Worm (Caenorhabditis elegans): ENCODE data around the gene F39C12.1.

ce11 chrX:4811242-4811641 is 41.8 kb downstream of the F39C12.1 start, which contains the start of gene ztf-16:
- TF ChIP-seq aly-2 (tag; optimal IDR thresholded peaks at IDR 0.05) = no peak
- no peak for TF ChIP-seq tag-97 (GFP tag; IDR thresholded peaks at IDR 0.05)
- no peak for TF ChIP-seq nhr-237 (tag; optimal IDR thresholded peaks at IDR 0.05)
- no peak for TF ChIP-seq pqm-1 (tag; optimal IDR thresholded peaks at IDR 0.05)
- no peak for TF ChIP-seq F49E8.2 (tag; optimal IDR thresholded peaks at IDR 0.05; ENCODE audit: borderline replicate concordance)
- TF ChIP-seq F44E2.7 (GFP tag; IDR thresholded peaks at IDR 0.05) = no peak
- no peak for TF ChIP-seq dmd-9 (GFP tag; IDR thresholded peaks at IDR 0.05)
- TF ChIP-seq ces-1 (GFP tag; optimal IDR thresholded peaks at IDR 0.05) = no peak
- peak in 1 of 2 experiments; percentile 90 for TF ChIP-seq unc-62 (GFP tag; optimal IDR thresholded peaks at IDR 0.05 in 1 of 2)
- TF ChIP-seq unc-62 (tag; optimal IDR thresholded peaks at IDR 0.05) = no peak
- TF ChIP-seq fos-1 (tag; optimal IDR thresholded peaks at IDR 0.05) = no peak
- TF ChIP-seq ceh-82 (tag; optimal IDR thresholded peaks at IDR 0.05) = no peak
- no peak for TF ChIP-seq ama-1 (optimal IDR thresholded peaks at IDR 0.05)
- TF ChIP-seq sdz-12 (GFP tag; optimal IDR thresholded peaks at IDR 0.05) = no peak

All from whole organism, L4 larva.